Worm (Caenorhabditis elegans) whole organism, late embryonic: ENCODE results near the gene kin-24.

ENCODE experiments used
- K02D7.2 ChIP-seq: sonication (generic microtip); optimal IDR thresholded peaks from 2 replicates; lab custom pipeline; 2017; ENCODE audit warnings: mild to moderate bottlenecking, missing genetic modification characterization, missing compliant biosample characterization
- ceh-22 ChIP-seq: sonication (generic microtip); optimal IDR thresholded peaks from 2 replicates; lab custom pipeline; 2017; ENCODE audit warnings: missing biosample characterization, missing genetic modification characterization
- ceh-24 ChIP-seq: sonication (generic microtip); optimal IDR thresholded peaks from 2 replicates; lab custom pipeline; 2016; ENCODE audit warnings: mild to moderate bottlenecking, missing genetic modification characterization, missing compliant biosample characterization
- ceh-30 ChIP-seq: fragments of 150-350 bp; optimal IDR thresholded peaks from 2 replicates; lab custom pipeline; 2014; ENCODE audit warnings: missing biosample characterization, missing genetic modification characterization
- elt-4 ChIP-seq: sonication (generic microtip); optimal IDR thresholded peaks from 2 replicates; lab custom pipeline; 2016; ENCODE audit warnings: missing genetic modification characterization, missing compliant biosample characterization
- eyg-1 ChIP-seq: sonication (generic microtip); optimal IDR thresholded peaks from 2 replicates; lab custom pipeline; 2016; ENCODE audit warnings: missing genotype, missing genetic modification characterization, missing compliant biosample characterization
- fkh-10 ChIP-seq: fragments of 150-350 bp; optimal IDR thresholded peaks from 2 replicates; lab custom pipeline; 2014; ENCODE audit warnings: missing biosample characterization, missing genetic modification reagents, missing genetic modification characterization
- hlh-6 ChIP-seq: sonication (generic microtip); optimal IDR thresholded peaks from 2 replicates; lab custom pipeline; 2016; ENCODE audit warnings: missing genotype, missing genetic modification characterization, missing compliant biosample characterization
- nfya-1 ChIP-seq: sonication (generic microtip); optimal IDR thresholded peaks from 2 replicates; lab custom pipeline; 2017; ENCODE audit warnings: missing genetic modification characterization, mild to moderate bottlenecking, missing compliant biosample characterization, antibody characterized with exemption, moderate library complexity
- nhr-11 ChIP-seq: fragments of 150-350 bp; optimal IDR thresholded peaks from 2 replicates; lab custom pipeline; 2014; ENCODE audit warnings: missing biosample characterization, missing genetic modification characterization
- nhr-232 ChIP-seq: sonication (generic microtip); optimal IDR thresholded peaks from 2 replicates; lab custom pipeline; 2016; ENCODE audit warnings: missing genetic modification characterization, missing compliant biosample characterization
- pat-9 ChIP-seq: fragments of 200-800 bp; sonication (Bioruptor generic); optimal IDR thresholded peaks from 2 replicates; lab custom pipeline; 2018; ENCODE audit warnings: mild to moderate bottlenecking, missing genetic modification characterization, moderate library complexity, missing compliant biosample characterization
- pax-1 ChIP-seq: fragments of 150-350 bp; optimal IDR thresholded peaks from 2 replicates; lab custom pipeline; 2014; ENCODE audit warnings: missing biosample characterization, missing genetic modification characterization
- pqm-1 ChIP-seq: sonication (generic microtip); optimal IDR thresholded peaks from 2 replicates; lab custom pipeline; 2016; ENCODE audit warnings: missing genetic modification characterization, missing compliant biosample characterization
- pros-1 ChIP-seq: fragments of 150-350 bp; optimal IDR thresholded peaks from 2 replicates; lab custom pipeline; 2014; ENCODE audit warnings: missing biosample characterization, missing genetic modification reagents, missing genetic modification characterization
- sdc-2 ChIP-seq: sonication (generic microtip); optimal IDR thresholded peaks from 2 replicates; lab custom pipeline; 2016; ENCODE audit warnings: missing genotype, missing genetic modification characterization, missing compliant biosample characterization
- sox-2 ChIP-seq: fragments of 200-800 bp; sonication (Bioruptor generic); IDR thresholded peaks from 2 replicates; pipeline ENCODE4 v1.3.6; 2022; ENCODE audit warnings: missing genetic modification reagents, missing genetic modification characterization, missing compliant biosample characterization
- sox-4 ChIP-seq: sonication (generic microtip); optimal IDR thresholded peaks from 2 replicates; lab custom pipeline; 2017; ENCODE audit warnings: mild to moderate bottlenecking, missing genetic modification characterization, inconsistent platforms, missing compliant biosample characterization
- syd-9 ChIP-seq: sonication (generic microtip); optimal IDR thresholded peaks from 2 replicates; lab custom pipeline; 2016; ENCODE audit warnings: mild to moderate bottlenecking, missing genetic modification characterization, moderate library complexity, missing compliant biosample characterization
- tbx-7 ChIP-seq: sonication (generic microtip); optimal IDR thresholded peaks from 2 replicates; lab custom pipeline; 2016; ENCODE audit warnings: missing genotype, missing genetic modification characterization, missing compliant biosample characterization
- unc-42 ChIP-seq: sonication (generic microtip); optimal IDR thresholded peaks from 2 replicates; lab custom pipeline; 2016; ENCODE audit warnings: missing genotype, missing genetic modification characterization, missing compliant biosample characterization
- ztf-16 ChIP-seq: sonication (generic microtip); optimal IDR thresholded peaks from 2 replicates; lab custom pipeline; 2017; ENCODE audit warnings: missing genetic modification characterization, missing compliant biosample characterization

Gene kin-24

ce11 chrIV:9790708-9791107, 50.2 kb downstream of the kin-24 start:
- TF ChIP-seq pat-9, result no peak
- TF ChIP-seq pax-1 (tag; lab: Kevin White, UChicago), result no peak
- TF ChIP-seq unc-42 (tag; lab: Kevin White, UChicago), result no peak
- no peak for TF ChIP-seq ztf-16 (tag; lab: Kevin White, UChicago)
- TF ChIP-seq hlh-6 (tag; lab: Kevin White, UChicago), result no peak
- no peak for TF ChIP-seq sox-2 (GFP tag; lab: Robert Waterston, UW)
- no peak for TF ChIP-seq nhr-11 (tag; lab: Kevin White, UChicago)
- TF ChIP-seq pqm-1 (tag; lab: Kevin White, UChicago), result no peak
- TF ChIP-seq sdc-2 (tag; lab: Kevin White, UChicago), result no peak
- no peak for TF ChIP-seq ceh-22 (tag; lab: Kevin White, UChicago)
- TF ChIP-seq ceh-30 (tag; lab: Kevin White, UChicago), result no peak
- no peak for TF ChIP-seq sox-4 (tag; lab: Kevin White, UChicago)
- TF ChIP-seq elt-4, result no peak
- no peak for TF ChIP-seq nfya-1
- no peak for TF ChIP-seq syd-9 (tag; lab: Kevin White, UChicago)
- no peak for TF ChIP-seq fkh-10 (GFP tag; lab: Kevin White, UChicago)
- no peak for TF ChIP-seq nhr-232 (tag; lab: Kevin White, UChicago)

- no peak for TF ChIP-seq ceh-24 (tag; lab: Kevin White, UChicago)
- TF ChIP-seq pros-1, result no peak
- no peak for TF ChIP-seq K02D7.2 (tag; lab: Kevin White, UChicago)
- no peak for TF ChIP-seq eyg-1 (tag; lab: Kevin White, UChicago)
- TF ChIP-seq sox-4 (tag; lab: Kevin White, UChicago), result no peak
- no peak for TF ChIP-seq tbx-7 (tag; lab: Kevin White, UChicago)
- no peak for TF ChIP-seq hlh-6 (tag; lab: Kevin White, UChicago)
Observed at ce11 chrIV:9789496-9789895, 51.4 kb downstream of the kin-24 start, which contains the start of gene T13F2.4. Gene T13F2.4, plus strand, starts transcription at chrIV:9789796.
